Worm (Caenorhabditis elegans) whole organism, midembryonic: ENCODE data around the gene srb-12.

Source experiments
- T22C8.4 ChIP-seq: fragments of 200-800 bp; sonication (Bioruptor generic); IDR thresholded peaks from 2 replicates; pipeline ENCODE4 v1.3.6; 2022; ENCODE audit warnings: missing genetic modification characterization, missing compliant biosample characterization
- cog-1 ChIP-seq: sonication (generic microtip); optimal IDR thresholded peaks from 2 replicates; lab custom pipeline; 2016; ENCODE audit warnings: missing genetic modification characterization, missing compliant biosample characterization
- flt-1 ChIP-seq: fragments of 200-800 bp; sonication (Bioruptor generic); IDR thresholded peaks from 2 replicates; pipeline ENCODE4 v1.3.6; 2022; ENCODE audit warnings: missing genetic modification characterization, missing compliant biosample characterization
- med-1 ChIP-seq: sonication (generic microtip); optimal IDR thresholded peaks from 2 replicates; lab custom pipeline; 2017; ENCODE audit warnings: missing genetic modification characterization, mild to moderate bottlenecking, missing compliant biosample characterization, antibody characterized with exemption, missing genetic modification reagents; ENCODE audit not compliant: insufficient read depth
- ref-1 ChIP-seq: fragments of 200-800 bp; sonication (Bioruptor generic); conservative IDR thresholded peaks from 2 replicates; pipeline ENCODE4 v1.3.6; 2022; ENCODE audit warnings: missing genetic modification reagents, missing genetic modification characterization, missing compliant biosample characterization
- tab-1 ChIP-seq: fragments of 200-800 bp; sonication (Bioruptor generic); IDR thresholded peaks from 2 replicates; pipeline ENCODE4 v1.3.6; 2022; ENCODE audit warnings: missing genetic modification characterization, missing compliant biosample characterization
- ztf-23 ChIP-seq: fragments of 200-800 bp; sonication (Bioruptor generic); IDR thresholded peaks from 2 replicates; pipeline ENCODE4 v1.3.6; 2022; ENCODE audit warnings: missing genetic modification reagents, missing genetic modification characterization, missing compliant biosample characterization
- ztf-29 ChIP-seq: fragments of 200-800 bp; sonication (Bioruptor generic); IDR thresholded peaks from 2 replicates; pipeline ENCODE4 v1.3.6; 2022; ENCODE audit warnings: missing genetic modification reagents, missing genetic modification characterization, missing compliant biosample characterization

ce11 chrII:5161102-5161501 is 6.7 kb upstream of the srb-12 start, which contains the start of gene C27D6.11:
- TF ChIP-seq flt-1 (no peak), tab-1 (GFP tag; lab: Robert Waterston, UW) (no peak), ztf-29 (no peak), cog-1 (tag; lab: Kevin White, UChicago) (no peak), med-1 (no peak), ref-1 (GFP tag; lab: Robert Waterston, UW) (no peak), T22C8.4 (no peak), ztf-23 (GFP tag; lab: Robert Waterston, UW) (no peak)
